Fruit fly (Drosophila melanogaster) whole organism, pupa: Measurements from ENCODE around the gene CG14456.

ENCODE experiments used
- CG10348 ChIP-seq: fragments of 200-800 bp; sonication (Bioruptor generic); IDR thresholded peaks from 2 replicates; pipeline ENCODE4 v1.3.6; 2022; ENCODE audit warnings: missing biosample characterization, missing genetic modification characterization
- CG12605 ChIP-seq: fragments of 200-800 bp; sonication (Bioruptor generic); IDR thresholded peaks from 2 replicates; pipeline ENCODE4 v1.3.6; 2022; ENCODE audit warnings: missing biosample characterization, missing genetic modification characterization
- CG15710 ChIP-seq: fragments of 200-800 bp; sonication (Bioruptor generic); optimal IDR thresholded peaks from 2 replicates; lab custom pipeline; 2018; ENCODE audit warnings: missing biosample characterization, mild to moderate bottlenecking, missing genetic modification characterization, moderate library complexity
- CG17806 ChIP-seq: fragments of 200-800 bp; sonication (Bioruptor generic); optimal IDR thresholded peaks from 2 replicates; lab custom pipeline; 2018; ENCODE audit warnings: missing biosample characterization, mild to moderate bottlenecking, missing genetic modification characterization, moderate library complexity
- CG32121 ChIP-seq: fragments of 200-800 bp; sonication (Bioruptor generic); IDR thresholded peaks from 2 replicates; pipeline ENCODE4 v1.3.6; 2022; ENCODE audit warnings: missing biosample characterization, missing genetic modification characterization
- CG34367 ChIP-seq: fragments of 200-800 bp; sonication (Bioruptor generic); optimal IDR thresholded peaks from 2 replicates; lab custom pipeline; 2018; ENCODE audit warnings: missing biosample characterization, mild to moderate bottlenecking, missing genetic modification characterization
- CG8159 ChIP-seq: fragments of 200-800 bp; sonication (Bioruptor generic); optimal IDR thresholded peaks from 3 replicates; lab custom pipeline; 2018; ENCODE audit warnings: missing biosample characterization, mild to moderate bottlenecking, missing genetic modification characterization, moderate library complexity
- EcR ChIP-seq: fragments of 200-800 bp; sonication (Bioruptor generic); optimal IDR thresholded peaks from 3 replicates; lab custom pipeline; 2019; ENCODE audit warnings: missing biosample characterization, missing genetic modification characterization, mild to moderate bottlenecking, moderate library complexity, missing genetic modification reagents
- Ets98B ChIP-seq: fragments of 200-800 bp; sonication (Bioruptor generic); IDR thresholded peaks from 2 replicates; pipeline ENCODE4 v1.3.6; 2022; ENCODE audit warnings: missing biosample characterization, missing genetic modification characterization
- fd96Ca ChIP-seq: fragments of 200-800 bp; sonication (Bioruptor generic); IDR thresholded peaks from 3 replicates; pipeline ENCODE4 v1.3.6; 2022; ENCODE audit warnings: missing biosample characterization, missing genetic modification characterization
- rn ChIP-seq: fragments of 200-800 bp; sonication (Bioruptor generic); IDR thresholded peaks from 2 replicates; pipeline ENCODE4 v1.3.6; 2022; ENCODE audit warnings: missing biosample characterization, missing genetic modification characterization

DNA sequence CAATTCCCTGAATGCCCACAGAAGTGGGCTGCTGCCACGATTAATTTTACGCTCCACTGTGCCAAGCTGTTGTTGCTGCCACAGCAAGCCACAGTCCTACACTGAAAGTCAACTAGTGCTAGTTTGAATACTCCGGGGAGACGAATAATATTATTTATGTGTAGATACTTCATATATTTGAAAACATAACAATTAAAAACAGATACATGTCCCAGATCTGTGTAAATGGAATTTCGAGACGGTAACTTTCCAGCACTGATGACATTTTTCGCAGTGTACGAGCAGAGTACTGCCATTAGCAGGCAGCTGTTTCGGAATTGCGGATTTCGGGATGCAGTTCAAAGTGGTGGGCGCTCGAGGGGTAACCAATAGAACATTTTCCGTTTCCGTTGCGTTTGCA is 21.9 kb upstream of the CG14456 start:
- TF ChIP-seq Ets98B (GFP tag; lab: Robert Waterston, UW) (no peak), fd96Ca (GFP tag; lab: Robert Waterston, UW) (no peak), CG32121 (no peak), CG17806 (tag; lab: Kevin White, UChicago) (no peak), CG34367 (no peak), CG8159 (peak; percentile 28), CG15710 (tag; lab: Kevin White, UChicago) (no peak), EcR (GFP tag; lab: Kevin White, UChicago) (no peak), rn (no peak), CG10348 (GFP tag; lab: Robert Waterston, UW) (no peak), CG12605 (GFP tag; lab: Robert Waterston, UW) (no peak)
